Worm (Caenorhabditis elegans): ENCODE measurements around the gene hlh-3.

hlh-3 gene

DNA sequence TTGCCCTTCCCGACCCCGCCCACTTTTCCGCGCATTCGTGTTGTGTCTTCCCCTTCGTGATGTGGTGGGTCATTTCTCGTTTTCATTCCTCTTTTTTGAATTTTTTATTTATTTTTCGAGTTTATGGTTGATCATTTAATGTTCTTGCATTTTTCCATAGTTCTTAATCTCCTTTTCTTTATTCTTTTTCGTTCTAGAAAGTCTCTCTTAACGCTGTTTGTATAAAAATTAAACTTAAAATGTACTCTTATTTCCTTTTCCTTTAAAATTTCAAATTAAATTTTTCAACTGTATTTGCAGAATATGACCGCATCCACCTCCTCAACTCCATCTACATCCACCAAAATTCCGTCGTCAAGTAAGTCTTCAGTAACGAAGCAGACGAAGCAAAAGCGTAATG, at the start of gene hlh-3:
Gene hlh-3 (plus strand): TSS at position 301 of the 400 bp plus-strand sequence.
- TF ChIP-seq T22C8.4 (GFP tag; IDR thresholded peaks at IDR 0.05) = no peak
- TF ChIP-seq ref-1 (GFP tag; conservative IDR thresholded peaks at IDR 0.05) = no peak
- TF ChIP-seq ztf-29 (GFP tag; IDR thresholded peaks at IDR 0.05) = no peak
- TF ChIP-seq flt-1 (GFP tag; IDR thresholded peaks at IDR 0.05) = no peak
- no peak for TF ChIP-seq tab-1 (GFP tag; IDR thresholded peaks at IDR 0.05)
- no peak for TF ChIP-seq ztf-23 (GFP tag; IDR thresholded peaks at IDR 0.05)
- no peak for TF ChIP-seq klf-2 (GFP tag; conservative IDR thresholded peaks at IDR 0.05)
- TF ChIP-seq med-1 (GFP tag; optimal IDR thresholded peaks at IDR 0.05; ENCODE audit: insufficient read depth) = no peak
- TF ChIP-seq cog-1 (tag; optimal IDR thresholded peaks at IDR 0.05) = no peak

DNA sequence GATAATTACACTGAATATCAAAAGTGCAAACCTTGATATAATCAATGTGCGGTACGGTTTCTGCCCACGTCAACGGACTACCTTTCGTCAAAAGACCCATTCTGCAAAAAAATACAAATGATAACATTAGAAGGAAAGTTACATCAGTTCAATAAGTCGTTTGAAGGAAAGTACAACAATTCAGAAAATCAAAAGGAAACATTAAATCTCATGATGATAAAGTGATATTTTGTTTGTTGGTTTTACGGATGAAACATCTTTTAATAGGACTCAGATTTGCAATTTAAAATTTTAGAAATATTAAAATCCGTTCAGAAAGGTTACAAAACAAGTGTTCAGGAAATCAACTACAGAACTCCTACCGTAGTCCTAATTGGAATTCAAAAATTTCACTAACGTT, 48.2 kb upstream of the hlh-3 start, which contains the start of gene gcs-1:
Gene gcs-1 (minus strand): TSS at position 101 of the 400 bp plus-strand sequence.
- TF ChIP-seq med-1 (GFP tag; optimal IDR thresholded peaks at IDR 0.05; ENCODE audit: insufficient read depth) (no peak), ztf-29 (GFP tag; IDR thresholded peaks at IDR 0.05) (no peak), cog-1 (tag; optimal IDR thresholded peaks at IDR 0.05) (no peak)

DNA sequence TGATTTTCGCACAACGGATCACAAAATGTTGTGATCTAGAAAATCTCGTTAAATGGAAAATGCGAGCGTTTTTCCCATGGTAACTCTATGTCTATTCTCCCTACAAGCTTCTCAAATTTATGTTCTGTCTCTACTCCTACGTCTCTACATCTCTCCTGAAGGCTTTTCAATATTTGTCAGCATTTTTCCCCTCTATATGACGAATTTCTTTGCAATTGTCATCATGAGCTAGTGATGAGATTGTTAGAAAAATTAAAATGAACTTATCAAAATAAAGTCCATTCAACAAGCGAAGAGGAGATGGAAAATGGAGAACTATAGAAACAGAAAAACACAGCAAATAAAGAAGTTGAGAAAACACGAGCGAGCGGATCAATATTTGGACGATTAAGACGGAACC, 47.7 kb upstream of the hlh-3 start:
- TF ChIP-seq ztf-29 (GFP tag; IDR thresholded peaks at IDR 0.05) = no peak
- TF ChIP-seq klf-2 (GFP tag; conservative IDR thresholded peaks at IDR 0.05) = no peak
- TF ChIP-seq flt-1 (GFP tag; IDR thresholded peaks at IDR 0.05) = no peak
- no peak for TF ChIP-seq med-1 (GFP tag; optimal IDR thresholded peaks at IDR 0.05; ENCODE audit: insufficient read depth)
- no peak for TF ChIP-seq T22C8.4 (GFP tag; IDR thresholded peaks at IDR 0.05)
- no peak for TF ChIP-seq ztf-23 (GFP tag; IDR thresholded peaks at IDR 0.05)
- TF ChIP-seq tab-1 (GFP tag; IDR thresholded peaks at IDR 0.05) = no peak
- no peak for TF ChIP-seq cog-1 (tag; optimal IDR thresholded peaks at IDR 0.05)
- TF ChIP-seq ref-1 (GFP tag; conservative IDR thresholded peaks at IDR 0.05) = no peak

DNA sequence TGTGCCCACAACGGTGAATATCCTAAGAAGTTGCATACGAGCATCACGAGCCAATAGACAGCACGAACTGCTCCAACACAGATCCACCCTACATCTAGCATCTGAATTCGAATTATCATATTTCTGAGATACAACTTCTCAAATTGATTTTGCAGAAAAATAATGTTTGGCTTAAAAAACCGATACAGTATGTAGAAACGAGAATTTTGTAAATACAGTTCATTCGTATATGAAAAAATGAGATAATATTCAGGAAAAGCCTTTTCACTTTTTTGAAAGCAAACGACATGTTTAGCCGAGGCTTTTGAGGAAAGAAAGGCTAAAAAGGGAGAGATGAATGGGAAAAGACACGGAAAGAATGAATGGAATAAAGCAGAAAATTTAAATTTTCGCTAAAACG, 45.1 kb upstream of the hlh-3 start, which contains the start of gene F37B12.3:
Gene F37B12.3 (minus strand): TSS at position 101 of the 400 bp plus-strand sequence.
- TF ChIP-seq med-1 (GFP tag; optimal IDR thresholded peaks at IDR 0.05; ENCODE audit: insufficient read depth) = no peak
- TF ChIP-seq klf-2 (GFP tag; conservative IDR thresholded peaks at IDR 0.05) = no peak
- no peak for TF ChIP-seq T22C8.4 (GFP tag; IDR thresholded peaks at IDR 0.05)
- TF ChIP-seq ref-1 (GFP tag; conservative IDR thresholded peaks at IDR 0.05) = no peak
- TF ChIP-seq flt-1 (GFP tag; IDR thresholded peaks at IDR 0.05) = no peak
- TF ChIP-seq ztf-23 (GFP tag; IDR thresholded peaks at IDR 0.05) = no peak
- TF ChIP-seq cog-1 (tag; optimal IDR thresholded peaks at IDR 0.05) = no peak
- TF ChIP-seq tab-1 (GFP tag; IDR thresholded peaks at IDR 0.05) = no peak
- no peak for TF ChIP-seq ztf-29 (GFP tag; IDR thresholded peaks at IDR 0.05)

DNA sequence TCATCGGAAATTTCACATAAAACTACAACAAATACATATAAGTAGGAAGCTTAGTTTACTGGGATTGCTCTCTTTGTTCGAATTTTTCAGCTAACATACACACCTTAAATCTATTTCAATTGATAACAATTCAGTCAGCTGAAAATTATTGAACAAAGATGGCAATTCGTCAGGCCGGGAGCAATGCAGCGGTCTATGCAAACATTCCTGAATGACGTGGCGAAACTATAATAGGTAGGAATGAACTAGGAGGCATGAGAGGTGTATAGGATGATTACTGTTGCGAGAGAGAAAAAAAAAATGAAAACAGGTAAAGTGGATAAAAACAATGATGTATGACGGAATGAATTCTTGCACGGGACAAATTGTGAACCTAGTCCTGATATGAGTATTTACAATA, 44.3 kb upstream of the hlh-3 start:
- TF ChIP-seq cog-1 (tag; optimal IDR thresholded peaks at IDR 0.05) = no peak
- TF ChIP-seq med-1 (GFP tag; optimal IDR thresholded peaks at IDR 0.05; ENCODE audit: insufficient read depth) = no peak
- no peak for TF ChIP-seq klf-2 (GFP tag; conservative IDR thresholded peaks at IDR 0.05)

DNA sequence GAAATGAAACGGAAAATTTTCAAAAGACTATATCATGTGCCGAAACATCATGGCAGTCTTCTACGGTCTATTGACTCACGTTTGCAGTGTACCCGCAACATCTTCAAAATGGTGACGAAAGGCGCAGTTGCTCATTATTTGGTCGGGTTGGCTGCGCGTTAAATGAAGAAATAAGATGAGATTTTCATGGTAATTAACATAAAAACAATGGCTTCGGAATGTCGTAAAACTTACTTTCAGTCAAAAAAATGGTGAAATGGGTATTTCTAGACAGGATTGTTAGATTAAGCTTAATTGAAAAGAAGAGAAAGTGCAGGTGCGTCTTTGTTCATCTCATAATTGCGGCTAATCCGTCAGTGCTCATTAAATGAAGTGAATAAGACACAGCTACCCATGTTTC, 32.8 kb upstream of the hlh-3 start, which contains the start of gene T24B8.7:
Gene T24B8.7 (minus strand): TSS at position 101 of the 400 bp plus-strand sequence.
- TF ChIP-seq ztf-23 (GFP tag; IDR thresholded peaks at IDR 0.05) = no peak
- TF ChIP-seq ref-1 (GFP tag; conservative IDR thresholded peaks at IDR 0.05) = no peak
- no peak for TF ChIP-seq flt-1 (GFP tag; IDR thresholded peaks at IDR 0.05)
- TF ChIP-seq klf-2 (GFP tag; conservative IDR thresholded peaks at IDR 0.05) = no peak
- TF ChIP-seq med-1 (GFP tag; optimal IDR thresholded peaks at IDR 0.05; ENCODE audit: insufficient read depth) = no peak
- no peak for TF ChIP-seq tab-1 (GFP tag; IDR thresholded peaks at IDR 0.05)
- TF ChIP-seq ztf-29 (GFP tag; IDR thresholded peaks at IDR 0.05) = no peak
- no peak for TF ChIP-seq T22C8.4 (GFP tag; IDR thresholded peaks at IDR 0.05)
- no peak for TF ChIP-seq cog-1 (tag; optimal IDR thresholded peaks at IDR 0.05)

DNA sequence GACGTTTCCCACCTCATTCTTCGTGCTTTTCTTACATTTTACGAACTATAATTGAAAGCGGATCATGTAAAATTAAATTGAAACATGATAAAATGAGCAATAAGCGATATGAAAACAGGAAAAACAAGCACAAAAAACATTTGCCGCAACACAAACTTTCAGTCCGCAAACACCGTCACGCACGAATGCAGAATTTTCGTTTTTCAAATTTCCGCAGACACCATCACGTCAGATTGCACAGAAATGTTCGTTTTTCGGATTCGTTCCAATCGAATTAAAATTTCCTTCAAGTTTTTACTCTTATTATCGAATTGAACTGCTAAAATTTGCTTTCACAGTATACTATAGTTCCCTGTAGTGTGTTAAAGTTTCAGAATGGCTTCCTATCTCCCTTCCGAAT, 31.8 kb upstream of the hlh-3 start, which contains the start of gene chmp-7:
Gene chmp-7 (plus strand): TSS at position 369 of the 400 bp plus-strand sequence.
- TF ChIP-seq klf-2 (GFP tag; conservative IDR thresholded peaks at IDR 0.05) (no peak), cog-1 (tag; optimal IDR thresholded peaks at IDR 0.05) (peak; percentile 18), ztf-29 (GFP tag; IDR thresholded peaks at IDR 0.05) (no peak), ref-1 (GFP tag; conservative IDR thresholded peaks at IDR 0.05) (no peak), flt-1 (GFP tag; IDR thresholded peaks at IDR 0.05) (peak; percentile 69; the same call in 1 of the 2 replicates), ztf-23 (GFP tag; IDR thresholded peaks at IDR 0.05) (0 out of 2 replicates have a peak, but pooled peaks have one; percentile 53)

DNA sequence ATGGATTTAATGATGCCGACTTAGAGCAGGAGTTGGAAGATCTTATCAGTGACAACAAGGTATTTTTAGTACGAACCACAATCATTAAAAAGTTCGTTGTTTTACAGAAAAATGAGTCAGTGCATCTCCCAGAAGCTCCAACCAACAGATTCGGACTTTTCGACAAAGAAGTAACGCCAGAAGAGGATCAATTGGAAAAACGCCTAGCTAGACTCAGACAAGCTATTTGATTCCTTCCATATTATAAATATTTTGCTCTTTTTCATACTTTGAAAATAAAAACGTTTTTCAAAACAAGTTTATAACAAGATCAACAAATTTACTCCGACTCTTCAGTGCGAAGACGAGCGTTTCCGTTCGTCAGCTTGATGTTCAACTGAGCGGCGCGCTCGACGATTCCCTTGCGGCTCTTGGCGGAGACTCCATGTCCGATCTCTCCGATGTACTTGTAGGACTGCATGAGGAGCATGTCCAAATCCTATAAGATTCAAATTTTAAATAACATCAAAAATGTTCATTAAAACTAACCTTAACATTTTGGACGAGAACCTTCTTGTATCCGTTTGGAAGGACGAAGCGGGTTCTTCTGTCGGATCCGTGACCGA, 30.1 kb upstream of the hlh-3 start:
- TF ChIP-seq tab-1 (GFP tag; IDR thresholded peaks at IDR 0.05) (no peak), klf-2 (GFP tag; conservative IDR thresholded peaks at IDR 0.05) (no peak), flt-1 (GFP tag; IDR thresholded peaks at IDR 0.05) (no peak)

DNA sequence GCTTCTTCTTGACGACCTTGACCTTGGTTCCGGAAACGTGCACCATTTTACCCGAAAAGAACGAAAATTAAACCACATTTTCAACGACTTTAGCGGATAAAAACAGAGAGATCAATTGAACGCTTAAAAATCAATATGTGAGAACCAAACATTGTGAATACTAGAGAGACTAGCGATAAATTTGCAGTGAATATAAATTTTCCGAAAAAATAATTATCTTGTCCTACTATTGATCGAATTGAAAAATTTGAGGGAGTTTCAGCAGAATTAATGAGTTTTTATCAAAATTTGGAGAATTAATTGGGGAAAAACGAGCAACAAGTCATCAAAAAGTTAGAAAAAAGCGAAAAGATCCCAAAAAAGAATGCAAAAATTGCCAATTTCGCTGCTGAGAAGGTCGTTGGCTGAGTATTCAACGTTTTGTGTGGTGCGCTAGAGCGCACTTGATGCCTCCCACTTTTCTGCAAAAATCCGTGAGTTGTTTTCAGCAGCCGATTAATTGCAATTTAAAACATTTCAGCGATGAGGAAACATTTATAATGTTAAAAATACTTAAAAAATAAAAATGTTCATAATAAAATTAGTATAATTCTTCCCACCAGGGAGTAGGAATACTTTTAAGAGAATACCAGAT, 29.3 kb upstream of the hlh-3 start, which contains the start of gene rpl-32:
Gene rpl-32 (minus strand): TSS at position 51 of the 634 bp plus-strand sequence.
- 0 out of 2 replicates have a peak, but pooled peaks have one; percentile 53 for TF ChIP-seq flt-1 (GFP tag; IDR thresholded peaks at IDR 0.05)
- peak; percentile 69 for TF ChIP-seq cog-1 (tag; optimal IDR thresholded peaks at IDR 0.05)
- no peak for TF ChIP-seq klf-2 (GFP tag; conservative IDR thresholded peaks at IDR 0.05)

DNA sequence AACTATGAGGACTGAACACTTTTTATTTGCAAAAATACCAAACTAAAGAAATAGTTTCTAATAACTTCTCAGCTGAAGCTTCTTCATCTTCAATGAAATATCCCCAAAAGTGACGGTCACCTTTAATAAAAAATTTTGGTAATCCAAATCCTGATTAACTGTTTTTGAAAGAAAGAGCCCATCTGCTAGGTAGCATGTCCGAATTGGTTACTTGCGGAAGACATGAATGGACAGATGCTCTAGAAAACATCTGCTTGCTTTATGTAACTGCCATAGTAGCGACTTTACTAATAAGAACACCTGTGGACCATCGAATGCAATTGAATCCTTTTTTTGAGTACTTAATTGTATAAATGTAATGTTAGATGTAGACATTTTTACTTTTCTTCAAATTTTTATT, 27.4 kb upstream of the hlh-3 start:
- TF ChIP-seq tab-1 (GFP tag; IDR thresholded peaks at IDR 0.05) = no peak
- 0 out of 2 replicates have a peak, but pooled peaks have one; percentile 20 for TF ChIP-seq ztf-29 (GFP tag; IDR thresholded peaks at IDR 0.05)
- TF ChIP-seq ref-1 (GFP tag; conservative IDR thresholded peaks at IDR 0.05) = no peak
- peak; percentile 56; the same call in 1 of the 2 replicates for TF ChIP-seq flt-1 (GFP tag; IDR thresholded peaks at IDR 0.05)
- TF ChIP-seq cog-1 (tag; optimal IDR thresholded peaks at IDR 0.05) = no peak
- no peak for TF ChIP-seq ztf-23 (GFP tag; IDR thresholded peaks at IDR 0.05)
- no peak for TF ChIP-seq med-1 (GFP tag; optimal IDR thresholded peaks at IDR 0.05; ENCODE audit: insufficient read depth)
- no peak for TF ChIP-seq T22C8.4 (GFP tag; IDR thresholded peaks at IDR 0.05)
- no peak for TF ChIP-seq klf-2 (GFP tag; conservative IDR thresholded peaks at IDR 0.05)
